Worm (Caenorhabditis elegans) whole organism, L4 larva: ENCODE results near the gene nspc-13.

Experiments used
- D1046.2 ChIP-seq: fragments of 200-800 bp; sonication (Bioruptor generic); IDR thresholded peaks from 2 replicates; pipeline ENCODE4 v1.3.6; 2022; ENCODE audit warnings: missing genetic modification characterization, missing compliant biosample characterization
- F37D6.2 ChIP-seq: sonication (generic microtip); optimal IDR thresholded peaks from 2 replicates; lab custom pipeline; 2016; ENCODE audit warnings: mild to moderate bottlenecking, missing genetic modification characterization, missing compliant biosample characterization
- F44E2.7 ChIP-seq: fragments of 200-800 bp; sonication (Bioruptor generic); IDR thresholded peaks from 2 replicates; pipeline ENCODE4 v2.1.2; 2022; ENCODE audit warnings: missing genetic modification characterization, missing compliant biosample characterization
- T20F7.1 ChIP-seq: fragments of 200-800 bp; sonication (Bioruptor generic); optimal IDR thresholded peaks from 2 replicates; lab custom pipeline; 2018; ENCODE audit warnings: mild to moderate bottlenecking, missing genetic modification characterization, missing compliant biosample characterization
- T26A8.4 ChIP-seq: fragments of 200-800 bp; sonication (Bioruptor generic); IDR thresholded peaks from 2 replicates; pipeline ENCODE4 v1.3.6; 2022; ENCODE audit warnings: missing genetic modification characterization, missing compliant biosample characterization
- Y105C5A.15 ChIP-seq: fragments of 200-800 bp; sonication (Bioruptor generic); IDR thresholded peaks from 2 replicates; pipeline ENCODE4 v1.3.6; 2022; ENCODE audit warnings: missing genetic modification characterization, missing compliant biosample characterization
- Y48G9A.11 ChIP-seq: fragments of 200-800 bp; sonication (Bioruptor generic); IDR thresholded peaks from 2 replicates; pipeline ENCODE4 v1.3.6; 2022; ENCODE audit warnings: missing genetic modification reagents, missing genetic modification characterization, missing compliant biosample characterization
- aly-2 ChIP-seq: sonication (generic microtip); optimal IDR thresholded peaks from 2 replicates; lab custom pipeline; 2018; ENCODE audit warnings: missing biosample characterization, missing genetic modification characterization
- arid-1 ChIP-seq: fragments of 200-800 bp; sonication (Bioruptor generic); conservative IDR thresholded peaks from 2 replicates; pipeline ENCODE4 v1.3.6; 2022; ENCODE audit warnings: missing genetic modification reagents, missing genetic modification characterization, missing compliant biosample characterization
- ceh-28 ChIP-seq: fragments of 150-350 bp; optimal IDR thresholded peaks from 2 replicates; lab custom pipeline; 2014; ENCODE audit warnings: missing biosample characterization, missing genetic modification reagents, missing genetic modification characterization
- ceh-44 ChIP-seq: fragments of 200-800 bp; sonication (Bioruptor generic); IDR thresholded peaks from 2 replicates; pipeline ENCODE4 v1.3.6; 2022; ENCODE audit warnings: missing genetic modification reagents, missing genetic modification characterization, missing compliant biosample characterization
- ceh-62 ChIP-seq: sonication (generic microtip); optimal IDR thresholded peaks from 2 replicates; lab custom pipeline; 2017; ENCODE audit warnings: missing biosample characterization, missing genetic modification characterization
- ctbp-1 ChIP-seq: fragments of 200-800 bp; sonication (Bioruptor generic); IDR thresholded peaks from 2 replicates; pipeline ENCODE4 v1.3.6; 2022; ENCODE audit warnings: missing genetic modification reagents, missing genetic modification characterization, missing compliant biosample characterization
- daf-12 ChIP-seq: fragments of 150-350 bp; optimal IDR thresholded peaks from 2 replicates; lab custom pipeline; 2014; ENCODE audit warnings: missing biosample characterization, missing genetic modification reagents, missing genetic modification characterization
- daf-19 ChIP-seq: fragments of 200-800 bp; sonication (Bioruptor generic); conservative IDR thresholded peaks from 2 replicates; pipeline ENCODE4 v1.3.6; 2022; ENCODE audit warnings: missing genetic modification characterization, missing compliant biosample characterization
- dmd-9 ChIP-seq: fragments of 200-800 bp; sonication (Bioruptor generic); IDR thresholded peaks from 2 replicates; pipeline ENCODE4 v1.3.6; 2022; ENCODE audit warnings: missing genetic modification reagents, missing genetic modification characterization, missing compliant biosample characterization
- duxl-1 ChIP-seq: sonication (generic microtip); optimal IDR thresholded peaks from 2 replicates; lab custom pipeline; 2016; ENCODE audit warnings: mild to moderate bottlenecking, missing genetic modification characterization, moderate library complexity, missing compliant biosample characterization; ENCODE audit not compliant: poor library complexity
- fos-1 ChIP-seq: fragments of 150-350 bp; optimal IDR thresholded peaks from 2 replicates; lab custom pipeline; 2014; ENCODE audit warnings: missing biosample characterization, missing genetic modification characterization
- hif-1 ChIP-seq, 2 experiments: sonication (generic microtip); optimal IDR thresholded peaks; 2 replicates each; lab custom pipeline; 2016 to 2017; ENCODE audit warnings: missing compliant biosample characterization in 2 of 2, missing genetic modification characterization in 2 of 2, missing genetic modification reagents in 2 of 2, missing genotype in 2 of 2, mild to moderate bottlenecking in 1 of 2
- jun-1 ChIP-seq: fragments of 150-350 bp; optimal IDR thresholded peaks from 2 replicates; lab custom pipeline; 2014; ENCODE audit warnings: missing biosample characterization, missing genetic modification reagents, missing genetic modification characterization
- lin-1 ChIP-seq: fragments of 200-800 bp; sonication (Bioruptor generic); IDR thresholded peaks from 2 replicates; pipeline ENCODE4 v1.3.6; 2022; ENCODE audit warnings: missing genetic modification reagents, missing genetic modification characterization, missing compliant biosample characterization
- lin-15B ChIP-seq: fragments of 150-350 bp; sonication (generic microtip); optimal IDR thresholded peaks from 3 replicates; lab custom pipeline; 2014; ENCODE audit warnings: missing biosample characterization, missing genetic modification characterization
- lir-3 ChIP-seq: sonication (generic microtip); optimal IDR thresholded peaks from 2 replicates; lab custom pipeline; 2016; ENCODE audit warnings: mild to moderate bottlenecking, missing genetic modification characterization, missing compliant biosample characterization
- madf-9 ChIP-seq: fragments of 200-800 bp; sonication (Bioruptor generic); conservative IDR thresholded peaks from 2 replicates; pipeline ENCODE4 v1.3.6; 2022; ENCODE audit warnings: missing genetic modification reagents, missing genetic modification characterization, missing compliant biosample characterization
- mdl-1 ChIP-seq, 2 experiments: fragments of 150-350 bp in 1 of 2; sonication (generic microtip) in 1 of 2; optimal IDR thresholded peaks; 2 replicates each; lab custom pipeline; 2014 to 2017; ENCODE audit warnings: missing biosample characterization in 2 of 2, missing genetic modification characterization in 2 of 2
- mep-1 ChIP-seq: fragments of 150-350 bp; sonication (generic microtip); optimal IDR thresholded peaks from 3 replicates; lab custom pipeline; 2014; ENCODE audit warnings: missing biosample characterization, missing genetic modification characterization
- mes-2 ChIP-seq: sonication (generic microtip); optimal IDR thresholded peaks from 2 replicates; lab custom pipeline; 2016; ENCODE audit warnings: missing genotype, mild to moderate bottlenecking, missing genetic modification characterization, missing compliant biosample characterization; ENCODE audit not compliant: poor library complexity, severe bottlenecking
- mxl-2 ChIP-seq: fragments of 200-800 bp; sonication (Bioruptor generic); conservative IDR thresholded peaks from 2 replicates; pipeline ENCODE4 v1.3.6; 2022; ENCODE audit warnings: missing genetic modification reagents, missing genetic modification characterization, missing compliant biosample characterization
- nhr-102 ChIP-seq: sonication (generic microtip); optimal IDR thresholded peaks from 2 replicates; lab custom pipeline; 2016; ENCODE audit warnings: mild to moderate bottlenecking, missing genetic modification characterization, moderate library complexity, missing compliant biosample characterization
- nhr-28 ChIP-seq: fragments of 150-350 bp; optimal IDR thresholded peaks from 2 replicates; lab custom pipeline; 2014; ENCODE audit warnings: missing biosample characterization, missing genetic modification characterization
- nhr-42 ChIP-seq: fragments of 200-800 bp; sonication (Bioruptor generic); IDR thresholded peaks from 2 replicates; pipeline ENCODE4 v1.3.6; 2022; ENCODE audit warnings: missing genetic modification characterization, missing compliant biosample characterization
- nhr-48 ChIP-seq: sonication (generic microtip); optimal IDR thresholded peaks from 2 replicates; lab custom pipeline; 2016; ENCODE audit warnings: mild to moderate bottlenecking, missing genetic modification characterization, missing compliant biosample characterization
- nhr-76 ChIP-seq: fragments of 150-350 bp; optimal IDR thresholded peaks from 2 replicates; lab custom pipeline; 2014; ENCODE audit warnings: missing biosample characterization, missing genetic modification characterization
- nhr-77 ChIP-seq: fragments of 150-350 bp; optimal IDR thresholded peaks from 2 replicates; lab custom pipeline; 2014; ENCODE audit warnings: missing biosample characterization, missing genetic modification characterization
- pha-4 ChIP-seq, 2 experiments: fragments of 150-350 bp in 1 of 2; fragments of 200-800 bp in 1 of 2; sonication (Bioruptor generic) in 1 of 2; IDR thresholded peaks in 1 of 2; optimal IDR thresholded peaks in 1 of 2; 2 replicates each; pipeline versions ENCODE4 v1.3.6 to Lab custom; 2014 to 2022; ENCODE audit warnings: missing genetic modification characterization in 2 of 2, missing genetic modification reagents in 2 of 2, missing biosample characterization in 1 of 2, missing compliant biosample characterization in 1 of 2
- saeg-2 ChIP-seq: fragments of 200-800 bp; sonication (Bioruptor generic); IDR thresholded peaks from 2 replicates; pipeline ENCODE4 v1.3.6; 2022; ENCODE audit warnings: missing genetic modification reagents, missing genetic modification characterization, missing compliant biosample characterization
- sdz-12 ChIP-seq: fragments of 200-800 bp; sonication (Bioruptor generic); optimal IDR thresholded peaks from 2 replicates; lab custom pipeline; 2018; ENCODE audit warnings: mild to moderate bottlenecking, missing genetic modification characterization, missing compliant biosample characterization
- set-16 ChIP-seq: fragments of 200-800 bp; sonication (Bioruptor generic); IDR thresholded peaks from 2 replicates; pipeline ENCODE4 v1.3.6; 2022; ENCODE audit warnings: missing genetic modification reagents, missing genetic modification characterization, missing compliant biosample characterization
- skn-1 ChIP-seq: fragments of 150-350 bp; optimal IDR thresholded peaks from 2 replicates; lab custom pipeline; 2014; ENCODE audit warnings: missing biosample characterization, missing genetic modification characterization
- snpc-1.2 ChIP-seq: fragments of 200-800 bp; sonication (Bioruptor generic); IDR thresholded peaks from 2 replicates; pipeline ENCODE4 v1.3.6; 2022; ENCODE audit warnings: missing genetic modification reagents, missing genetic modification characterization, missing compliant biosample characterization
- spr-1 ChIP-seq: sonication (generic microtip); optimal IDR thresholded peaks from 2 replicates; lab custom pipeline; 2016; ENCODE audit warnings: mild to moderate bottlenecking, missing genetic modification characterization, missing compliant biosample characterization
- spr-3 ChIP-seq: fragments of 200-800 bp; sonication (Bioruptor generic); optimal IDR thresholded peaks from 2 replicates; lab custom pipeline; 2018; ENCODE audit warnings: mild to moderate bottlenecking, missing genetic modification characterization, missing compliant biosample characterization
- tag-97 ChIP-seq: fragments of 200-800 bp; sonication (Bioruptor generic); IDR thresholded peaks from 2 replicates; pipeline ENCODE4 v1.3.6; 2022; ENCODE audit warnings: missing genetic modification characterization, missing compliant biosample characterization
- tra-1 ChIP-seq: fragments of 200-800 bp; sonication (Bioruptor generic); IDR thresholded peaks from 2 replicates; pipeline ENCODE4 v1.3.6; 2022; ENCODE audit warnings: missing genetic modification reagents, missing genetic modification characterization, missing compliant biosample characterization
- unc-130 ChIP-seq: sonication (generic microtip); optimal IDR thresholded peaks from 2 replicates; lab custom pipeline; 2016; ENCODE audit warnings: missing genetic modification reagents, missing genetic modification characterization, missing compliant biosample characterization
- unc-62 ChIP-seq, 3 experiments: fragments of 150-350 bp in 1 of 3; sonication (generic microtip); optimal IDR thresholded peaks in 2 of 3; peaks in 1 of 3; 1 replicate in 1 of 3; 2 replicates in 2 of 3; lab custom pipeline; 2014 to 2017; ENCODE audit warnings: missing biosample characterization in 3 of 3, missing genetic modification characterization in 3 of 3, missing genetic modification reagents in 3 of 3, missing genotype in 1 of 3
- zag-1 ChIP-seq: fragments of 150-350 bp; optimal IDR thresholded peaks from 2 replicates; lab custom pipeline; 2014; ENCODE audit warnings: missing biosample characterization, missing genetic modification characterization
- zip-11 ChIP-seq: fragments of 200-800 bp; sonication (Bioruptor generic); IDR thresholded peaks from 2 replicates; pipeline ENCODE4 v1.3.6; 2022; ENCODE audit warnings: missing genetic modification characterization, missing compliant biosample characterization
- ztf-11 ChIP-seq: fragments of 150-350 bp; optimal IDR thresholded peaks from 2 replicates; lab custom pipeline; 2014; ENCODE audit warnings: missing biosample characterization, missing genetic modification characterization
- ztf-7 ChIP-seq: fragments of 150-350 bp; optimal IDR thresholded peaks from 2 replicates; lab custom pipeline; 2014; ENCODE audit warnings: missing biosample characterization, missing genetic modification characterization

The nspc-13 gene

ce11 chrX:12393786-12394308 is 36.6 kb downstream of the nspc-13 start, which contains the start of gene F17E5.2 (continued):
- peak; percentile 79 for TF ChIP-seq nhr-48 (tag; lab: Kevin White, UChicago)
- no peak for TF ChIP-seq unc-130 (GFP tag; lab: Kevin White, UChicago)
- TF ChIP-seq D1046.2 (GFP tag; lab: Robert Waterston, UW) = no peak
- TF ChIP-seq F37D6.2 (tag; lab: Kevin White, UChicago) = peak; percentile 89
- peak; percentile 78 for TF ChIP-seq duxl-1
- TF ChIP-seq mdl-1 (tag; optimal IDR thresholded peaks at IDR 0.05; lab: Kevin White, UChicago) = peak; percentile 48 to 86
- no peak for TF ChIP-seq nhr-76
- TF ChIP-seq ztf-7 (tag; lab: Kevin White, UChicago) = peak; percentile 89
- TF ChIP-seq hif-1 (tag; optimal IDR thresholded peaks at IDR 0.05; lab: Kevin White, UChicago) = peak; percentile 31 to 85
- TF ChIP-seq lir-3 (tag; lab: Kevin White, UChicago) = no peak
- TF ChIP-seq lin-1 (GFP tag; lab: Robert Waterston, UW) = peak; percentile 75
- TF ChIP-seq ctbp-1 (GFP tag; lab: Robert Waterston, UW) = peak; percentile 94
- peak; percentile 96 for TF ChIP-seq nhr-28 (tag; lab: Kevin White, UChicago)
- TF ChIP-seq sdz-12 (GFP tag; lab: Kevin White, UChicago) = no peak
- TF ChIP-seq tra-1 (GFP tag; lab: Robert Waterston, UW) = peak; percentile 47; the same call in 1 of the 2 replicates
- TF ChIP-seq ztf-11 = no peak
- peak; percentile 96 for TF ChIP-seq mes-2
- 0 out of 2 replicates have a peak, but pooled peaks have one; percentile 68 for TF ChIP-seq daf-19
- TF ChIP-seq tag-97 = no peak
- TF ChIP-seq nhr-102 (tag; lab: Kevin White, UChicago) = peak; percentile 91
- TF ChIP-seq ceh-28 (tag; lab: Kevin White, UChicago) = no peak
- peak; percentile 94 for TF ChIP-seq nhr-77 (tag; lab: Kevin White, UChicago)
- no peak for TF ChIP-seq zag-1 (tag; lab: Kevin White, UChicago)
- peak in 1 of 2 experiments; percentile 99 for TF ChIP-seq unc-62 (GFP tag; optimal IDR thresholded peaks at IDR 0.05 in 1 of 2; lab: Kevin White, UChicago)
- TF ChIP-seq unc-62 (tag; optimal IDR thresholded peaks at IDR 0.05; lab: Kevin White, UChicago) = no peak
- TF ChIP-seq saeg-2 (GFP tag; lab: Robert Waterston, UW) = no peak
- TF ChIP-seq madf-9 (GFP tag; lab: Robert Waterston, UW) = peak; percentile 58; the same call in 1 of the 2 replicates
- TF ChIP-seq set-16 (GFP tag; lab: Robert Waterston, UW) = no peak
- TF ChIP-seq T20F7.1 (GFP tag; lab: Kevin White, UChicago) = peak; percentile 74
- TF ChIP-seq nhr-42 = no peak; the same call in none of the 2 replicates
- TF ChIP-seq fos-1 (tag; lab: Kevin White, UChicago) = no peak
- no peak for TF ChIP-seq zip-11 (GFP tag; lab: Robert Waterston, UW)
- TF ChIP-seq lin-15B (tag; lab: Kevin White, UChicago) = no peak
- TF ChIP-seq mxl-2 = no peak
- peak; percentile 68 for TF ChIP-seq jun-1 (tag; lab: Kevin White, UChicago)
- TF ChIP-seq snpc-1.2 = no peak
- no peak for TF ChIP-seq F44E2.7 (GFP tag; lab: Robert Waterston, UW)
- TF ChIP-seq spr-1 (tag; lab: Kevin White, UChicago) = peak; percentile 84
- TF ChIP-seq dmd-9 (GFP tag; lab: Robert Waterston, UW) = peak; percentile 62; the same call in 1 of the 2 replicates
- TF ChIP-seq spr-3 (GFP tag; lab: Kevin White, UChicago) = no peak
- 0 out of 2 replicates have a peak, but pooled peaks have one; percentile 60 for TF ChIP-seq arid-1 (GFP tag; lab: Robert Waterston, UW)
- no peak for TF ChIP-seq daf-12
- TF ChIP-seq ceh-62 (tag; lab: Kevin White, UChicago) = no peak
- TF ChIP-seq skn-1 = no peak
- peak; percentile 76; the same call in 1 of the 2 replicates for TF ChIP-seq pha-4 (GFP tag; IDR thresholded peaks at IDR 0.05; lab: Robert Waterston, UW)
- peak; percentile 98 for TF ChIP-seq pha-4 (tag; optimal IDR thresholded peaks at IDR 0.05; lab: Kevin White, UChicago)
- TF ChIP-seq ceh-44 (GFP tag; lab: Robert Waterston, UW) = no peak
- peak; percentile 98 for TF ChIP-seq mep-1 (tag; lab: Kevin White, UChicago)
- no peak; the same call in 1 of the 2 replicates for TF ChIP-seq T26A8.4
- TF ChIP-seq Y105C5A.15 = no peak
- TF ChIP-seq aly-2 (tag; lab: Kevin White, UChicago) = no peak
- TF ChIP-seq Y48G9A.11 (GFP tag; lab: Robert Waterston, UW) = no peak
